Worm (Caenorhabditis elegans) whole organism, midembryonic: Measurements from ENCODE around the gene Y53G8AM.7.

Source experiments
- T22C8.4 ChIP-seq: fragments of 200-800 bp; sonication (Bioruptor generic); IDR thresholded peaks from 2 replicates; pipeline ENCODE4 v1.3.6; 2022; ENCODE audit warnings: missing genetic modification characterization, missing compliant biosample characterization
- cog-1 ChIP-seq: sonication (generic microtip); optimal IDR thresholded peaks from 2 replicates; lab custom pipeline; 2016; ENCODE audit warnings: missing genetic modification characterization, missing compliant biosample characterization
- flt-1 ChIP-seq: fragments of 200-800 bp; sonication (Bioruptor generic); IDR thresholded peaks from 2 replicates; pipeline ENCODE4 v1.3.6; 2022; ENCODE audit warnings: missing genetic modification characterization, missing compliant biosample characterization
- klf-2 ChIP-seq: fragments of 200-800 bp; sonication (Bioruptor generic); conservative IDR thresholded peaks from 2 replicates; pipeline ENCODE4 v1.3.6; 2022; ENCODE audit warnings: missing genetic modification reagents, missing genetic modification characterization, missing compliant biosample characterization
- med-1 ChIP-seq: sonication (generic microtip); optimal IDR thresholded peaks from 2 replicates; lab custom pipeline; 2017; ENCODE audit warnings: missing genetic modification characterization, mild to moderate bottlenecking, missing compliant biosample characterization, antibody characterized with exemption, missing genetic modification reagents; ENCODE audit not compliant: insufficient read depth
- ref-1 ChIP-seq: fragments of 200-800 bp; sonication (Bioruptor generic); conservative IDR thresholded peaks from 2 replicates; pipeline ENCODE4 v1.3.6; 2022; ENCODE audit warnings: missing genetic modification reagents, missing genetic modification characterization, missing compliant biosample characterization
- tab-1 ChIP-seq: fragments of 200-800 bp; sonication (Bioruptor generic); IDR thresholded peaks from 2 replicates; pipeline ENCODE4 v1.3.6; 2022; ENCODE audit warnings: missing genetic modification characterization, missing compliant biosample characterization
- ztf-23 ChIP-seq: fragments of 200-800 bp; sonication (Bioruptor generic); IDR thresholded peaks from 2 replicates; pipeline ENCODE4 v1.3.6; 2022; ENCODE audit warnings: missing genetic modification reagents, missing genetic modification characterization, missing compliant biosample characterization
- ztf-29 ChIP-seq: fragments of 200-800 bp; sonication (Bioruptor generic); IDR thresholded peaks from 2 replicates; pipeline ENCODE4 v1.3.6; 2022; ENCODE audit warnings: missing genetic modification reagents, missing genetic modification characterization, missing compliant biosample characterization

DNA sequence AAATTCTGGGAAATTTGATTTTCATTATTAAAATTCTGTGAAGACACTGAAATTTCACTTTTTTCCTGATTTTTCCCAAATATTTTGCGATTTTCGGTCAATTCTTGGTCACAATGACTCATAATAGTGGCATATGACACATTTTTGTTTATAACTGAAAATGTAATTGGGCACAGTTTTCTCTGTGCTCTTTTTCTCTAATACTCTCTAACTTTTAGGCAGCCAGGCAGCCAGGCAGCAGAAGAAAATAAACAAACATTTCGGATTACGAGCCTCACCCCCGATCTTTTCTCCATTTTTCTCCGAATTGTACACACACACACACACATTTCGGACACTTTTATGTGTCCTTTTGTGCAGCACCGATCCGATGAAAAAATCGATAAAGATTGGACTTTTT is 40.9 kb upstream of the Y53G8AM.7 start:
- TF ChIP-seq T22C8.4 (GFP tag; lab: Robert Waterston, UW): no peak; the same call in 1 of the 2 replicates
- TF ChIP-seq flt-1 (GFP tag; lab: Robert Waterston, UW): no peak
- no peak for TF ChIP-seq klf-2
- TF ChIP-seq ztf-23 (GFP tag; lab: Robert Waterston, UW): no peak
- no peak for TF ChIP-seq cog-1
- TF ChIP-seq ref-1: no peak
- TF ChIP-seq med-1 (GFP tag; lab: Kevin White, UChicago): no peak
- no peak for TF ChIP-seq ztf-29
- no peak for TF ChIP-seq tab-1 (GFP tag; lab: Robert Waterston, UW)
